Worm (Caenorhabditis elegans) whole organism, L2 larva: Measurements from ENCODE around the gene srb-11.

ENCODE experiments used
- aly-2 ChIP-seq: fragments of 150-350 bp; optimal IDR thresholded peaks from 2 replicates; lab custom pipeline; 2014; ENCODE audit warnings: missing biosample characterization, missing genetic modification characterization
- ceh-82 ChIP-seq: fragments of 150-350 bp; optimal IDR thresholded peaks from 2 replicates; lab custom pipeline; 2014; ENCODE audit warnings: missing biosample characterization, missing genetic modification characterization
- dmd-4 ChIP-seq: sonication (generic microtip); optimal IDR thresholded peaks from 2 replicates; lab custom pipeline; 2017; ENCODE audit warnings: missing biosample characterization, missing genetic modification characterization
- elt-3 ChIP-seq: sonication (generic microtip); optimal IDR thresholded peaks from 2 replicates; lab custom pipeline; 2017; ENCODE audit warnings: missing biosample characterization, missing genetic modification characterization
- lsy-2 ChIP-seq, 2 experiments: fragments of 150-350 bp in 1 of 2; sonication (generic microtip) in 1 of 2; optimal IDR thresholded peaks; 2 replicates each; lab custom pipeline; 2014 to 2017; ENCODE audit warnings: missing biosample characterization in 2 of 2, missing genetic modification characterization in 2 of 2
- nhr-11 ChIP-seq: fragments of 150-350 bp; optimal IDR thresholded peaks from 2 replicates; lab custom pipeline; 2014; ENCODE audit warnings: missing biosample characterization, missing genetic modification characterization
- nhr-12 ChIP-seq: fragments of 150-350 bp; optimal IDR thresholded peaks from 2 replicates; lab custom pipeline; 2014; ENCODE audit warnings: missing biosample characterization, missing genetic modification characterization
- nhr-25 ChIP-seq: fragments of 150-350 bp; sonication (generic microtip); optimal IDR thresholded peaks from 3 replicates; lab custom pipeline; 2014; ENCODE audit warnings: missing biosample characterization, missing genetic modification characterization
- nhr-77 ChIP-seq: fragments of 150-350 bp; optimal IDR thresholded peaks from 2 replicates; lab custom pipeline; 2014; ENCODE audit warnings: missing biosample characterization, missing genetic modification characterization
- snpc-4 ChIP-seq: fragments of 150-350 bp; optimal IDR thresholded peaks from 2 replicates; lab custom pipeline; 2014; ENCODE audit warnings: missing biosample characterization, missing genetic modification characterization
- unc-39 ChIP-seq: fragments of 150-350 bp; optimal IDR thresholded peaks from 2 replicates; lab custom pipeline; 2014; ENCODE audit warnings: missing biosample characterization, missing genetic modification characterization
- unc-62 ChIP-seq: fragments of 150-350 bp; optimal IDR thresholded peaks from 2 replicates; lab custom pipeline; 2014; ENCODE audit warnings: missing biosample characterization, missing genetic modification reagents, missing genetic modification characterization
- zag-1 ChIP-seq: fragments of 150-350 bp; optimal IDR thresholded peaks from 2 replicates; lab custom pipeline; 2014; ENCODE audit warnings: missing biosample characterization, missing genetic modification characterization
- ztf-4 ChIP-seq: fragments of 150-350 bp; optimal IDR thresholded peaks from 2 replicates; lab custom pipeline; 2014; ENCODE audit warnings: missing biosample characterization, missing genetic modification characterization

ce11 chrIII:6508327-6508726, 15.6 kb upstream of the srb-11 start:
- TF ChIP-seq elt-3 (tag; lab: Kevin White, UChicago) (no peak), nhr-11 (no peak), lsy-2 (tag; optimal IDR thresholded peaks at IDR 0.05; lab: Kevin White, UChicago) (no peak), unc-39 (tag; lab: Kevin White, UChicago) (no peak), snpc-4 (tag; lab: Kevin White, UChicago) (no peak), ceh-82 (no peak), nhr-12 (tag; lab: Kevin White, UChicago) (no peak), nhr-25 (tag; lab: Kevin White, UChicago) (no peak), unc-62 (no peak), nhr-77 (tag; lab: Kevin White, UChicago) (no peak), dmd-4 (no peak), aly-2 (tag; lab: Kevin White, UChicago) (no peak), zag-1 (no peak), ztf-4 (no peak)
